Worm (Caenorhabditis elegans) whole organism, mixed stage, embryonic: ENCODE data around the gene trmt-10C.2.

Experiments
- M03D4.4 ChIP-seq: sonication (generic microtip); optimal IDR thresholded peaks from 2 replicates; lab custom pipeline; 2017; ENCODE audit warnings: mild to moderate bottlenecking, missing genetic modification characterization, missing compliant biosample characterization
- bed-3 ChIP-seq: fragments of 200-800 bp; sonication (Bioruptor generic); optimal IDR thresholded peaks from 3 replicates; lab custom pipeline; 2018; ENCODE audit warnings: mild to moderate bottlenecking, missing genetic modification characterization, moderate library complexity, missing compliant biosample characterization
- ceh-43 ChIP-seq: fragments of 200-800 bp; sonication (Bioruptor generic); optimal IDR thresholded peaks from 2 replicates; lab custom pipeline; 2018; ENCODE audit warnings: mild to moderate bottlenecking, missing genetic modification characterization, moderate library complexity, missing compliant biosample characterization
- ces-1 ChIP-seq: fragments of 150-350 bp; optimal IDR thresholded peaks from 2 replicates; lab custom pipeline; 2014; ENCODE audit warnings: missing biosample characterization, missing genetic modification reagents, missing genetic modification characterization
- cnd-1 ChIP-seq: fragments of 200-800 bp; sonication (Bioruptor generic); optimal IDR thresholded peaks from 2 replicates; lab custom pipeline; 2018; ENCODE audit warnings: mild to moderate bottlenecking, missing genetic modification characterization, missing compliant biosample characterization
- drap-1 ChIP-seq: fragments of 200-800 bp; sonication (Bioruptor generic); optimal IDR thresholded peaks from 3 replicates; lab custom pipeline; 2018; ENCODE audit warnings: mild to moderate bottlenecking, missing genetic modification characterization, missing compliant biosample characterization
- elt-1 ChIP-seq: sonication (generic microtip); optimal IDR thresholded peaks from 2 replicates; lab custom pipeline; 2017; ENCODE audit warnings: missing genetic modification characterization, mild to moderate bottlenecking, missing compliant biosample characterization, antibody characterized with exemption, moderate library complexity, borderline replicate concordance; ENCODE audit not compliant: insufficient read depth
- flh-1 ChIP-seq: fragments of 200-800 bp; sonication (Bioruptor generic); optimal IDR thresholded peaks from 2 replicates; lab custom pipeline; 2018; ENCODE audit warnings: mild to moderate bottlenecking, missing genetic modification characterization, moderate library complexity, missing compliant biosample characterization
- ham-2 ChIP-seq: fragments of 200-800 bp; sonication (Bioruptor generic); optimal IDR thresholded peaks from 2 replicates; lab custom pipeline; 2018; ENCODE audit warnings: mild to moderate bottlenecking, missing genetic modification characterization, missing compliant biosample characterization
- hlh-1 ChIP-seq: fragments of 150-350 bp; optimal IDR thresholded peaks from 2 replicates; lab custom pipeline; 2014; ENCODE audit warnings: missing biosample characterization, missing genetic modification reagents, missing genetic modification characterization
- lin-13 ChIP-seq: fragments of 150-350 bp; optimal IDR thresholded peaks from 2 replicates; lab custom pipeline; 2014; ENCODE audit warnings: missing biosample characterization, missing genetic modification characterization
- lsy-2 ChIP-seq: fragments of 150-350 bp; optimal IDR thresholded peaks from 2 replicates; lab custom pipeline; 2014; ENCODE audit warnings: missing biosample characterization, missing genetic modification characterization
- mep-1 ChIP-seq: fragments of 150-350 bp; optimal IDR thresholded peaks from 2 replicates; lab custom pipeline; 2017; ENCODE audit warnings: missing biosample characterization, missing genetic modification reagents, missing genetic modification characterization, inconsistent platforms
- mls-2 ChIP-seq: sonication (generic microtip); optimal IDR thresholded peaks from 2 replicates; lab custom pipeline; 2016; ENCODE audit warnings: mild to moderate bottlenecking, missing genetic modification characterization, moderate library complexity, missing compliant biosample characterization
- nhr-12 ChIP-seq: fragments of 150-350 bp; optimal IDR thresholded peaks from 2 replicates; lab custom pipeline; 2014; ENCODE audit warnings: missing biosample characterization, missing genetic modification characterization
- nhr-237 ChIP-seq: fragments of 150-350 bp; optimal IDR thresholded peaks from 2 replicates; lab custom pipeline; 2014; ENCODE audit warnings: missing biosample characterization, missing genetic modification characterization
- nhr-28 ChIP-seq: fragments of 150-350 bp; optimal IDR thresholded peaks from 2 replicates; lab custom pipeline; 2014; ENCODE audit warnings: missing biosample characterization, missing genetic modification characterization
- nhr-76 ChIP-seq: sonication (generic microtip); optimal IDR thresholded peaks from 2 replicates; lab custom pipeline; 2017; ENCODE audit warnings: missing biosample characterization, missing genetic modification characterization
- pha-4 ChIP-seq: fragments of 150-350 bp; optimal IDR thresholded peaks from 2 replicates; lab custom pipeline; 2018; ENCODE audit warnings: missing biosample characterization, missing genetic modification reagents, missing genetic modification characterization
- snpc-4 ChIP-seq: fragments of 150-350 bp; optimal IDR thresholded peaks from 2 replicates; lab custom pipeline; 2014; ENCODE audit warnings: missing biosample characterization, missing genetic modification characterization
- sptf-1 ChIP-seq: sonication (generic microtip); optimal IDR thresholded peaks from 2 replicates; lab custom pipeline; 2017; ENCODE audit warnings: mild to moderate bottlenecking, missing genetic modification characterization, moderate library complexity, missing compliant biosample characterization
- tbx-8 ChIP-seq: fragments of 200-800 bp; sonication (Bioruptor generic); optimal IDR thresholded peaks from 2 replicates; lab custom pipeline; 2018; ENCODE audit warnings: mild to moderate bottlenecking, missing genetic modification characterization, moderate library complexity, missing compliant biosample characterization
- unc-120 ChIP-seq: sonication (generic microtip); optimal IDR thresholded peaks from 2 replicates; lab custom pipeline; 2017; ENCODE audit warnings: missing genetic modification characterization, missing compliant biosample characterization; ENCODE audit not compliant: poor library complexity, severe bottlenecking
- unc-62 ChIP-seq: fragments of 150-350 bp; optimal IDR thresholded peaks from 2 replicates; lab custom pipeline; 2014; ENCODE audit warnings: missing biosample characterization, missing genetic modification reagents, missing genetic modification characterization
- zip-8 ChIP-seq: fragments of 150-350 bp; optimal IDR thresholded peaks from 2 replicates; lab custom pipeline; 2014; ENCODE audit warnings: missing biosample characterization, missing genetic modification characterization
- ztf-11 ChIP-seq: fragments of 150-350 bp; optimal IDR thresholded peaks from 2 replicates; lab custom pipeline; 2014; ENCODE audit warnings: missing biosample characterization, missing genetic modification characterization

trmt-10C.2 gene

DNA sequence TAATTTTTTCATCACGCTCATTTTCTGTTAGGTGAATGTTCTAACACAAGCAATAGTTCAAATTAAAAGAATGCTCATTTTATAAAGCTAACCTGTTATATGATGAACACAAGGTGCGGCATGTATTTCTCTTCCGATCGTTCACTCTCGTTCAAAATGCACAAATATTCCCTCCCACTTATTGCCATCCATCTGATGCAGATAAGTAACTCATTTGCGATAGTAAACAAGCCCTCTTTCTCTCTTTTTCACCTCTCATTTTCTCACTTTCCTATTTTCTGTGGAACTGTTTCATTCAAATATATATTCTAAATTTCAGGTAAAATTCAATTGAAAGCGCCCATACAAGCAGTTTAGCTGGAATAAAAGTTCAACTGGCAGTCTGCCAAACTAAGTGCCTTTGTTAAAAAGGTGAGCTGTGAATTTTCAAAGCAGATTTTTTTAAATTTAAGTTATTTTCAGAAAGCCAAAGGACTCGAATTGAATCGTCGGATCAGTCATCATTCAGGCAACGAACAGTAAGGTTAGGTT, at the start of gene trmt-10C.2, which contains the start of gene C56G2.22:
Gene trmt-10C.2 (plus strand): TSS at position 314 of the 531 bp plus-strand sequence.
Gene C56G2.22 (plus strand): TSS at position 481 of the 531 bp plus-strand sequence.
- TF ChIP-seq mls-2 (tag; lab: Kevin White, UChicago) (no peak), pha-4 (peak; percentile 41)

DNA sequence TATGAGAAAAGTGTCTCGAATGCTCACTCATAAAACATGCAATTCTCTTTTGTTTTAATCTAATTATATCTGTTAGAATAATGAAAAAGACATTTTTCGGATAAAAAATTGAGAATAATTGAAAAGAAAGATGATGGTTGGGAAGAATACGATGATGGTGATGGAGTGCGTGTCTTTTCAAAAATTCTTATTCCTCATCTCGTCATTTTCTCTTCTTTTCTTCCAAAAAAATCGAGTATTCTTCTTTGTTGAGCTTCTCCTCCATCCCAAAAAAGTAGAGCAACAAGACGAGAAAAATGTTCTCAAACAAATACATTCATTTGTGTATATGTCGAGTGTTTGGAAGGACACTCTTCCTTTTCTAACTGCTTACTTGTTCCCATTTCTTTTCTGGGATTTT, 48.5 kb upstream of the trmt-10C.2 start:
- peak; percentile 33 for TF ChIP-seq ces-1 (GFP tag; lab: Kevin White, UChicago)
- TF ChIP-seq bed-3 (GFP tag; lab: Kevin White, UChicago) = no peak
- TF ChIP-seq, all 35 proteins: peak for 1

- TF ChIP-seq unc-62 (GFP tag; lab: Kevin White, UChicago) (no peak), cnd-1 (tag; lab: Kevin White, UChicago) (no peak), flh-1 (GFP tag; lab: Kevin White, UChicago) (no peak)
- TF ChIP-seq, all 35 proteins: peak for 0
These were observed 48.0 kb upstream of the trmt-10C.2 start, which contains the start of gene F47D12.3 for ce11 chrIII:6298131-6298530. F47D12.3 (plus strand) TSS chrIII:6298461.

DNA sequence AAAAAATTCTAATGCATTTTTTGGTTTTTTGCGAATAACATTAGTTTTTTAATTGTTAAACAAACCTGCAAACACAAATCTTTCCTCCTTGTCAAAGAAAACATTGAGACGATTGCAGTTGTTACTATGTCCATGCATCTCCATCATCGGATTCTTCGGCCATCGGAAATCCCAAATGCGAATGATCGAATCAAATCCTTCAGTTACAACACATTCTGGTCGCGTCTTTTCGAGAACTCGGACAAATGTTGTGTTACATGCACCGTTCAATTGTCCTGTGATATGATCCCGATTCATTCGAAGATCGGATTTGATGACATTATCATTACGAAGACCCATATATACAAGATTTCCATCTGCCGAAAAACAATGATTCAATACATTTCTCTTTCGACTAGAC, 45.8 kb upstream of the trmt-10C.2 start:
- TF ChIP-seq nhr-12 (tag; lab: Kevin White, UChicago) = no peak
- no peak for TF ChIP-seq unc-62 (GFP tag; lab: Kevin White, UChicago)
- TF ChIP-seq zip-8 (tag; lab: Kevin White, UChicago) = no peak
- TF ChIP-seq ztf-11 (tag; lab: Kevin White, UChicago) = no peak
- TF ChIP-seq snpc-4 (tag; lab: Kevin White, UChicago) = no peak
- no peak for TF ChIP-seq nhr-76 (tag; lab: Kevin White, UChicago)

DNA sequence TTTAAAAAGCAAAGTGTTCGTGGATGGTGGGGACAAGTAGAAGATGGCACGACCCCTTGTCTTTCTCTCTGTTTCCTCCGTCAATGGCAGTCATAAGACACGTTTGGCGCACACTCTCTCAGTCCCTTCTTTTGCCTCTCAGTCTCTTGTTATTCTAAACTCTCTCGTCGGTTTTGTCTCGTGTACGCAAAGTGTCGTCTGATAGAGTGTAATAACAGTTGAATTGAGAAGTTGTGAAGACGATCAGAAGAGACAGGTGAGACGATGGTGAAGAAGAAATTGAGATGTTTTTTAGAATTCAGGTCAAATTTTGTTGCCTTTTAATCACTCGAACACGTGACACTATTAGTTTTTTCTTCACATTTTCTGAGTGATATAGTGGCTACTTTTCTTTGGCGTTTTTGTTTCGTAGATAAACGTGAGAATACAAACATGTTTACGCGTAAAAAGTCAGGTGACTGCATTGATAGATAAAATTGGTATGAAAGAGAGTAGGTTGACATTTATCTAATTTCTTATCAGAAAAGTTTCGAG, 42.9 kb upstream of the trmt-10C.2 start, which contains the start of gene F47D12.9:
Gene F47D12.9 (minus strand): TSS at position 267 of the 534 bp plus-strand sequence.
- TF ChIP-seq nhr-76 (tag; lab: Kevin White, UChicago) = no peak
- no peak for TF ChIP-seq sptf-1
- peak; percentile 20 for TF ChIP-seq unc-120 (tag; lab: Kevin White, UChicago)
- TF ChIP-seq mls-2 (tag; lab: Kevin White, UChicago) = no peak
- no peak for TF ChIP-seq elt-1
- TF ChIP-seq lin-13 (tag; lab: Kevin White, UChicago) = peak; percentile 39
- peak; percentile 62 for TF ChIP-seq pha-4
- TF ChIP-seq M03D4.4 = no peak
- TF ChIP-seq nhr-237 (tag; lab: Kevin White, UChicago) = no peak
- no peak for TF ChIP-seq nhr-28 (tag; lab: Kevin White, UChicago)
- peak; percentile 10 for TF ChIP-seq unc-62 (GFP tag; lab: Kevin White, UChicago)
- peak; percentile 54 for TF ChIP-seq mep-1 (tag; lab: Kevin White, UChicago)
- TF ChIP-seq hlh-1 = peak; percentile 53
- peak; percentile 28 for TF ChIP-seq ces-1 (GFP tag; lab: Kevin White, UChicago)
- TF ChIP-seq, all 35 proteins: peak for 7

DNA sequence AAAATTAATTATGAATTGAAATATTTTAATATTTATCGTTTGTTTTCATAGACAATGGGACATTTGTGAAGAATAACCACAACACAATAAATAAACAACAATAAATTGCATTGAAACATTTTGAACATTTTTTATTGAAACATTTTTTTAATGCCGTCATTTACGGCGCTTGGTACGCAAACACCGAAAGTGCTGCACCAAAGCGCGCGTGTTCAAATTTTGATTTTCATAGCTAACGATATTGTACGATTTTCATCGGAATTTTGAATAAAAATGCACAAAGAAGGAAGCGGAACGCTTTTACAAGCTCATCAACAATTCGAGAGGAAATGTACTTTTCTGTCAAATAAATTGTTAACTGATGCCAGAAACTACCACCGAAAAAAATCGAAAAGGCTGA, 42.3 kb upstream of the trmt-10C.2 start:
- no peak for TF ChIP-seq elt-1
- no peak for TF ChIP-seq ceh-43 (GFP tag; lab: Kevin White, UChicago)
- TF ChIP-seq lsy-2 (tag; lab: Kevin White, UChicago) = no peak
- TF ChIP-seq, all 35 proteins: peak for 0

DNA sequence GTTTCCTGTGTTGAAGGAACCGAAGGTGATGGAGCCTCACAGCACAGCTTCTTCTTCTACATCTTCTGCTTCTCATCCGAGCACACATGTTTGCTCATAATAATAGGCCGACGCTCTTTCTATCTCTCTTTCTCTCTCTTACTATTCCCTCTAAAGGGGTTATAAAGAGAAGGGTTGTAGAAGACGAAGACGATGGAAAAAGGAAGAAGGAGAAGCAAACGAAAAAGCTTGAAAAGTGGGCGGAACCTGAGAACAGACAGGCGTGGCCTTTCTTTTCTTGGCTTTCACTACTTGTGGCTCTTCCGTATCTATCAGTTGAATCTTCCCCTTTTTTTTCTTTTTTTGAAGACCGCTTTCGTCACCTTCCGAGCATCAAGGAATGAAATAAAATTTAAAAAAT, 38.2 kb upstream of the trmt-10C.2 start:
- TF ChIP-seq ces-1 (GFP tag; lab: Kevin White, UChicago) (peak; percentile 82), snpc-4 (tag; lab: Kevin White, UChicago) (no peak)
- TF ChIP-seq, all 35 proteins: peak for 1

ce11 chrIII:6309066-6309465, 37.0 kb upstream of the trmt-10C.2 start, which contains the start of gene gar-2:
gar-2 (plus strand) TSS chrIII:6309366.
- TF ChIP-seq ztf-11 (tag; lab: Kevin White, UChicago) = no peak
- no peak for TF ChIP-seq sptf-1
- TF ChIP-seq M03D4.4 = no peak
- no peak for TF ChIP-seq zip-8 (tag; lab: Kevin White, UChicago)
- TF ChIP-seq unc-120 (tag; lab: Kevin White, UChicago) = no peak
- TF ChIP-seq cnd-1 (tag; lab: Kevin White, UChicago) = no peak
- TF ChIP-seq drap-1 (GFP tag; lab: Kevin White, UChicago) = no peak
- TF ChIP-seq mep-1 (tag; lab: Kevin White, UChicago) = no peak
- no peak for TF ChIP-seq nhr-28 (tag; lab: Kevin White, UChicago)
- no peak for TF ChIP-seq tbx-8
- no peak for TF ChIP-seq ces-1 (GFP tag; lab: Kevin White, UChicago)
- no peak for TF ChIP-seq pha-4
- no peak for TF ChIP-seq ham-2 (GFP tag; lab: Kevin White, UChicago)
- TF ChIP-seq mls-2 (tag; lab: Kevin White, UChicago) = no peak
- TF ChIP-seq unc-62 (GFP tag; lab: Kevin White, UChicago) = no peak
